Worm (Caenorhabditis elegans) whole organism, young adult: Measurements from ENCODE around the gene chil-17.

Experiments
- D2030.7 ChIP-seq: fragments of 200-800 bp; sonication (Bioruptor generic); IDR thresholded peaks from 2 replicates; pipeline ENCODE4 v1.3.6; 2022; ENCODE audit warnings: missing genetic modification reagents, missing genetic modification characterization, missing compliant biosample characterization
- F10E7.11 ChIP-seq: sonication (generic microtip); optimal IDR thresholded peaks from 2 replicates; lab custom pipeline; 2017; ENCODE audit warnings: mild to moderate bottlenecking, missing genetic modification characterization, moderate library complexity, missing compliant biosample characterization
- F33H1.4 ChIP-seq: fragments of 200-800 bp; sonication (Bioruptor generic); IDR thresholded peaks from 2 replicates; pipeline ENCODE4 v1.3.6; 2022; ENCODE audit warnings: missing genetic modification reagents, missing genetic modification characterization, missing compliant biosample characterization
- F49E8.2 ChIP-seq: sonication (generic microtip); optimal IDR thresholded peaks from 3 replicates; lab custom pipeline; 2017; ENCODE audit warnings: missing genetic modification characterization, mild to moderate bottlenecking, missing compliant biosample characterization, antibody characterized with exemption, moderate library complexity; ENCODE audit not compliant: insufficient read depth
- ama-1 ChIP-seq, 3 experiments: fragments of 150-350 bp in 1 of 3; sonication (generic microtip) in 2 of 3; optimal IDR thresholded peaks; 2 replicates each; lab custom pipeline; 2014 to 2018; ENCODE audit warnings: missing biosample characterization in 2 of 3, missing genetic modification characterization in 2 of 3, missing genetic modification reagents in 2 of 3
- chd-7 ChIP-seq: sonication (generic microtip); optimal IDR thresholded peaks from 2 replicates; lab custom pipeline; 2016; ENCODE audit warnings: mild to moderate bottlenecking, missing genetic modification characterization, moderate library complexity, missing compliant biosample characterization
- dpff-1 ChIP-seq: sonication (generic microtip); optimal IDR thresholded peaks from 2 replicates; lab custom pipeline; 2017; ENCODE audit warnings: mild to moderate bottlenecking, missing genetic modification characterization, missing compliant biosample characterization
- repo-1 ChIP-seq: sonication (generic microtip); optimal IDR thresholded peaks from 2 replicates; lab custom pipeline; 2017; ENCODE audit warnings: mild to moderate bottlenecking, missing genetic modification characterization, missing compliant biosample characterization
- snpc-4 ChIP-seq, 5 experiments: fragments of 150-350 bp in 1 of 5; sonication (generic microtip) in 4 of 5; optimal IDR thresholded peaks; 2 replicates each; lab custom pipeline; 2014 to 2018; ENCODE audit warnings: missing genetic modification characterization in 5 of 5, missing biosample characterization in 3 of 5, antibody characterized with exemption in 2 of 5, mild to moderate bottlenecking in 2 of 5, missing compliant biosample characterization in 2 of 5, missing genotype in 2 of 5, moderate library complexity in 2 of 5, missing genetic modification reagents in 1 of 5
- unc-62 ChIP-seq: fragments of 150-350 bp; optimal IDR thresholded peaks from 2 replicates; lab custom pipeline; 2014; ENCODE audit warnings: missing biosample characterization, missing genetic modification reagents, missing genetic modification characterization

DNA sequence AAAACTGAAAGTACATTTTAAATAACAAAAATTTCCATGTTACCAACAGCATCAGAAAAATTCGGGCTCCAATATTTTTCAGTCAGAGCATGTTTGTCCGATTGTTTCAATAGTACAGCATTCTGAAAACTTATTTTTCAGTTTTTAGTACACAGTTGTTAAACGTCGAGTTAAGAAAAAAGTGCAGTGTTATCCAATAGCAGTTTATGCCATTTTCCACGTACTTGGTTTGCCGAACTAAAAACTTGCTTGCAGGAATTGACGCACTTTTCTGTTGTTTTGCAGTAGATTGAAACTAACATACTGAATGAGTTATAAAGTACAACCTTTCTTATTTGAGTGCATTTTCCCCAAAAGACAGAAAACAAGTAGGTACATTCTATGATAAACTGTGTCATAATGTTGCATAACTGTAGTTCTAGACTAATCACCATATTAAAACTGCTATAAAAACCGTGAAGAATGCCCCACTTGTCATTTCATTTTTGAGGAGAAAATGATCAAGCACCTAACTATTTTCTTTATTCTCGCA lies 41.5 kb downstream of the chil-17 start, which contains the start of the genes Y51B9A.14 and Y51B9A.8:
- no peak for TF ChIP-seq snpc-4 (GFP tag; optimal IDR thresholded peaks at IDR 0.05; lab: Kevin White, UChicago)
- no peak for TF ChIP-seq snpc-4 (tag; optimal IDR thresholded peaks at IDR 0.05; lab: Kevin White, UChicago)
- no peak for TF ChIP-seq dpff-1 (tag; lab: Kevin White, UChicago)
- no peak for TF ChIP-seq unc-62 (GFP tag; lab: Kevin White, UChicago)
- TF ChIP-seq repo-1 (tag; lab: Kevin White, UChicago): no peak
- TF ChIP-seq D2030.7 (GFP tag; lab: Robert Waterston, UW): no peak
- TF ChIP-seq ama-1 (optimal IDR thresholded peaks at IDR 0.05; lab: Kevin White, UChicago): no peak
- TF ChIP-seq ama-1 (GFP tag; optimal IDR thresholded peaks at IDR 0.05; lab: Kevin White, UChicago): no peak
- TF ChIP-seq F10E7.11 (tag; lab: Kevin White, UChicago): no peak
- TF ChIP-seq chd-7 (tag; lab: Kevin White, UChicago): no peak
- no peak for TF ChIP-seq F33H1.4
- no peak for TF ChIP-seq F49E8.2 (tag; lab: Kevin White, UChicago)
